Fruit fly (Drosophila melanogaster) whole organism, prepupa: ENCODE data around the gene Ref1.

Experiments
- CG7368 ChIP-seq: fragments of 200-800 bp; sonication (Bioruptor generic); optimal IDR thresholded peaks from 3 replicates; lab custom pipeline; 2016; ENCODE audit warnings: missing biosample characterization, missing genetic modification characterization
- CG8632 ChIP-seq: fragments of 200-800 bp; sonication (Bioruptor generic); optimal IDR thresholded peaks from 3 replicates; lab custom pipeline; 2016; ENCODE audit warnings: missing biosample characterization, missing genetic modification characterization
- Smox ChIP-seq: fragments of 200-800 bp; sonication (Bioruptor generic); optimal IDR thresholded peaks from 3 replicates; lab custom pipeline; 2016; ENCODE audit warnings: missing biosample characterization, missing genetic modification characterization
- salr ChIP-seq, 2 experiments: fragments of 200-800 bp; sonication (Bioruptor generic); optimal IDR thresholded peaks; 3 replicates each; lab custom pipeline; 2016 to 2018; ENCODE audit warnings: missing biosample characterization in 2 of 2, missing genetic modification characterization in 2 of 2, mild to moderate bottlenecking in 1 of 2

dm6 chr3R:7087904-7088303, 7.7 kb upstream of the Ref1 start:
- TF ChIP-seq CG7368 (GFP tag; lab: Kevin White, UChicago) (no peak), Smox (GFP tag; lab: Kevin White, UChicago) (no peak), salr (GFP tag; optimal IDR thresholded peaks at IDR 0.05; lab: Kevin White, UChicago) (no peak), CG8632 (GFP tag; lab: Kevin White, UChicago) (no peak)
